Worm (Caenorhabditis elegans) whole organism, L3 larva: Measurements from ENCODE around the gene ZK971.1.

Experiments used
- lin-39 ChIP-seq: fragments of 150-350 bp; optimal IDR thresholded peaks from 2 replicates; lab custom pipeline; 2018; ENCODE audit warnings: missing biosample characterization, missing genetic modification reagents, missing genetic modification characterization
- nfya-1 ChIP-seq: sonication (generic microtip); optimal IDR thresholded peaks from 2 replicates; lab custom pipeline; 2017; ENCODE audit warnings: missing genetic modification characterization, mild to moderate bottlenecking, missing compliant biosample characterization, antibody characterized with exemption, moderate library complexity; ENCODE audit not compliant: insufficient read depth
- nhr-11 ChIP-seq: fragments of 150-350 bp; optimal IDR thresholded peaks from 2 replicates; lab custom pipeline; 2014; ENCODE audit warnings: missing biosample characterization, missing genetic modification characterization
- nhr-12 ChIP-seq: fragments of 150-350 bp; optimal IDR thresholded peaks from 2 replicates; lab custom pipeline; 2014; ENCODE audit warnings: missing biosample characterization, missing genetic modification characterization
- nhr-76 ChIP-seq: fragments of 150-350 bp; sonication (generic microtip); optimal IDR thresholded peaks from 5 replicates; lab custom pipeline; 2014; ENCODE audit warnings: missing biosample characterization, missing genetic modification characterization
- unc-62 ChIP-seq: fragments of 150-350 bp; sonication (generic microtip); optimal IDR thresholded peaks from 4 replicates; lab custom pipeline; 2014; ENCODE audit warnings: missing biosample characterization, missing genetic modification reagents, missing genetic modification characterization

ce11 chrII:10284991-10285390 lies 5.5 kb upstream of the ZK971.1 start:
- TF ChIP-seq unc-62 (GFP tag; lab: Kevin White, UChicago) (no peak), nhr-12 (tag; lab: Kevin White, UChicago) (no peak), nhr-76 (no peak), lin-39 (tag; lab: Kevin White, UChicago) (no peak), nhr-11 (tag; lab: Kevin White, UChicago) (no peak), nfya-1 (no peak)
